Fruit fly (Drosophila melanogaster): ENCODE results near the gene Cyp4d2.

Cyp4d2 gene

dm6 chrX:2145114-2145513 lies 30.7 kb upstream of the Cyp4d2 start, which contains the start of gene Pgd:
Gene Pgd (plus strand): TSS chrX:2145136.
- no peak for TF ChIP-seq noc (tag; optimal IDR thresholded peaks at IDR 0.05)

dm6 chrX:2145690-2146470 lies 29.9 kb upstream of the Cyp4d2 start:
- TF ChIP-seq noc (tag; optimal IDR thresholded peaks at IDR 0.05), result peak; percentile 68

dm6 chrX:2146574-2146973 lies 29.2 kb upstream of the Cyp4d2 start:
- TF ChIP-seq noc (tag; optimal IDR thresholded peaks at IDR 0.05), result no peak

- TF ChIP-seq noc (tag; optimal IDR thresholded peaks at IDR 0.05), result no peak
Measured at dm6 chrX:2147475-2147874, 28.3 kb upstream of the Cyp4d2 start.

dm6 chrX:2148671-2149070 lies 27.1 kb upstream of the Cyp4d2 start:
- no peak for TF ChIP-seq noc (tag; optimal IDR thresholded peaks at IDR 0.05)

- peak; percentile 3 for TF ChIP-seq noc (tag; optimal IDR thresholded peaks at IDR 0.05)
Measured at dm6 chrX:2149478-2149877, 26.3 kb upstream of the Cyp4d2 start, which contains the start of gene bcn92. Gene bcn92 (minus strand): TSS chrX:2149647.

- no peak for TF ChIP-seq noc (tag; optimal IDR thresholded peaks at IDR 0.05)
Measured at dm6 chrX:2155868-2156267, 19.9 kb upstream of the Cyp4d2 start.

dm6 chrX:2157929-2158610 lies 17.7 kb upstream of the Cyp4d2 start:
- no peak for TF ChIP-seq noc (tag; optimal IDR thresholded peaks at IDR 0.05)

dm6 chrX:2158668-2159163 lies 17.1 kb upstream of the Cyp4d2 start, which contains the start of gene wapl:
Gene wapl (minus strand): TSS chrX:2158983.
- TF ChIP-seq noc (tag; optimal IDR thresholded peaks at IDR 0.05), result peak; percentile 29

- TF ChIP-seq noc (tag; optimal IDR thresholded peaks at IDR 0.05), result no peak
Measured at dm6 chrX:2161020-2161419, 14.8 kb upstream of the Cyp4d2 start.

- TF ChIP-seq noc (tag; optimal IDR thresholded peaks at IDR 0.05), result peak; percentile 44
Measured at dm6 chrX:2162130-2162907, 13.5 kb upstream of the Cyp4d2 start, which contains the start of the genes Cyp4d1 and CG3630. Gene Cyp4d1 (minus strand): TSS chrX:2162180. Gene CG3630 (plus strand): TSS chrX:2162196.

- TF ChIP-seq noc (tag; optimal IDR thresholded peaks at IDR 0.05), result no peak
Measured at dm6 chrX:2163358-2163757, 12.4 kb upstream of the Cyp4d2 start.

- TF ChIP-seq noc (tag; optimal IDR thresholded peaks at IDR 0.05), result no peak
Measured at dm6 chrX:2165394-2165793, 10.4 kb upstream of the Cyp4d2 start.

- TF ChIP-seq noc (tag; optimal IDR thresholded peaks at IDR 0.05), result no peak
Measured at dm6 chrX:2166129-2166528, 9.7 kb upstream of the Cyp4d2 start.

dm6 chrX:2168485-2169199 lies 7.2 kb upstream of the Cyp4d2 start:
- TF ChIP-seq noc (tag; optimal IDR thresholded peaks at IDR 0.05), result no peak
